Fruit fly (Drosophila melanogaster) whole organism, embryonic: ENCODE data around the gene Evi5.
A peak's percentile ranks its signal among the peaks of the same experiment; 100 is the strongest.

Source experiments
- Aef1 ChIP-seq: fragments of 200-800 bp; sonication (Bioruptor generic); IDR thresholded peaks from 3 replicates; pipeline ENCODE4 v1.3.6; 2022; ENCODE audit warnings: missing biosample characterization, missing genetic modification characterization
- Asciz ChIP-seq: fragments of 200-800 bp; sonication (Bioruptor generic); optimal IDR thresholded peaks from 2 replicates; lab custom pipeline; 2017; ENCODE audit warnings: missing biosample characterization, mild to moderate bottlenecking, missing genetic modification characterization, missing genetic modification reagents
- BEAF-32 ChIP-seq: fragments of 200-800 bp; sonication (Bioruptor generic); optimal IDR thresholded peaks from 3 replicates; lab custom pipeline; 2017; ENCODE audit warnings: missing biosample characterization, missing genetic modification characterization, mild to moderate bottlenecking, moderate library complexity, missing genetic modification reagents
- CG10274 ChIP-seq: fragments of 200-800 bp; sonication (Bioruptor generic); optimal IDR thresholded peaks from 3 replicates; lab custom pipeline; 2017; ENCODE audit warnings: missing biosample characterization, mild to moderate bottlenecking, missing genetic modification characterization
- CG12744 ChIP-seq: fragments of 200-800 bp; sonication (Bioruptor generic); optimal IDR thresholded peaks from 2 replicates; lab custom pipeline; 2016; ENCODE audit warnings: missing biosample characterization, missing genetic modification characterization
- CG12942 ChIP-seq: fragments of 200-800 bp; sonication (Bioruptor generic); optimal IDR thresholded peaks from 3 replicates; lab custom pipeline; 2016; ENCODE audit warnings: missing biosample characterization, missing genetic modification characterization
- CG14014 ChIP-seq: fragments of 200-800 bp; sonication (Bioruptor generic); IDR thresholded peaks from 2 replicates; pipeline ENCODE4 v1.3.6; 2022; ENCODE audit warnings: missing biosample characterization, missing genetic modification characterization
- CG14441 ChIP-seq: fragments of 200-800 bp; sonication (Bioruptor generic); IDR thresholded peaks from 2 replicates; pipeline ENCODE4 v1.3.6; 2022; ENCODE audit warnings: missing biosample characterization, missing genetic modification characterization
- CG15011 ChIP-seq: fragments of 200-800 bp; sonication (Bioruptor generic); optimal IDR thresholded peaks from 3 replicates; lab custom pipeline; 2018; ENCODE audit warnings: missing biosample characterization, mild to moderate bottlenecking, missing genetic modification characterization
- CG15073 ChIP-seq: fragments of 200-800 bp; sonication (Bioruptor generic); optimal IDR thresholded peaks from 2 replicates; lab custom pipeline; 2016; ENCODE audit warnings: missing biosample characterization, missing genetic modification characterization
- CG17829 ChIP-seq: fragments of 200-800 bp; optimal IDR thresholded peaks from 2 replicates; lab custom pipeline; 2019; ENCODE audit warnings: missing biosample characterization, mild to moderate bottlenecking, missing genetic modification characterization, moderate library complexity
- CG18262 ChIP-seq: fragments of 200-800 bp; optimal IDR thresholded peaks from 3 replicates; lab custom pipeline; 2019; ENCODE audit warnings: missing biosample characterization, mild to moderate bottlenecking, missing genetic modification characterization, moderate library complexity
- CG34224 ChIP-seq: fragments of 200-800 bp; sonication (Bioruptor generic); IDR thresholded peaks from 3 replicates; pipeline ENCODE4 v1.3.6; 2022; ENCODE audit warnings: missing biosample characterization, missing genetic modification characterization; ENCODE audit not compliant: partially characterized antibody
- CG6689 ChIP-seq: fragments of 200-800 bp; sonication (Bioruptor generic); IDR thresholded peaks from 2 replicates; pipeline ENCODE4 v1.3.6; 2022; ENCODE audit warnings: missing biosample characterization, missing genetic modification characterization
- CG6791 ChIP-seq: fragments of 200-800 bp; sonication (Bioruptor generic); IDR thresholded peaks from 3 replicates; pipeline ENCODE4 v1.3.6; 2022; ENCODE audit warnings: missing biosample characterization, missing genetic modification characterization; ENCODE audit not compliant: partially characterized antibody
- CG9437 ChIP-seq: fragments of 200-800 bp; sonication (Bioruptor generic); optimal IDR thresholded peaks from 2 replicates; lab custom pipeline; 2018; ENCODE audit warnings: missing biosample characterization, mild to moderate bottlenecking, missing genetic modification characterization
- D19A ChIP-seq: fragments of 200-800 bp; optimal IDR thresholded peaks from 3 replicates; lab custom pipeline; 2019; ENCODE audit warnings: missing biosample characterization, mild to moderate bottlenecking, missing genetic modification characterization, moderate library complexity
- Dbx ChIP-seq: fragments of 200-800 bp; sonication (Bioruptor generic); IDR thresholded peaks from 3 replicates; pipeline ENCODE4 v1.3.6; 2022; ENCODE audit warnings: missing biosample characterization, missing genetic modification characterization
- Dip2 ChIP-seq: fragments of 200-800 bp; sonication (Bioruptor generic); IDR thresholded peaks from 2 replicates; pipeline ENCODE4 v1.3.6; 2022; ENCODE audit warnings: missing biosample characterization, missing genetic modification characterization
- Dref ChIP-seq: fragments of 200-800 bp; sonication (Bioruptor generic); IDR thresholded peaks from 2 replicates; pipeline ENCODE4 v1.3.6; 2022; ENCODE audit warnings: missing biosample characterization, missing genetic modification characterization
- E2f2 ChIP-seq: fragments of 200-800 bp; sonication (Bioruptor generic); IDR thresholded peaks from 2 replicates; pipeline ENCODE4 v1.3.6; 2022; ENCODE audit warnings: missing biosample characterization, missing genetic modification characterization
- Ets65A ChIP-seq: fragments of 200-800 bp; sonication (Bioruptor generic); peaks from one replicate; lab custom pipeline; 2016; ENCODE audit warnings: missing biosample characterization, missing genetic modification characterization
- Fer3 ChIP-seq: fragments of 200-800 bp; sonication (Bioruptor generic); optimal IDR thresholded peaks from 2 replicates; lab custom pipeline; 2018; ENCODE audit warnings: missing biosample characterization, mild to moderate bottlenecking, missing genetic modification characterization, moderate library complexity
- Gug ChIP-seq: fragments of 200-800 bp; sonication (Bioruptor generic); IDR thresholded peaks from 4 replicates; pipeline ENCODE4 v1.3.6; 2022; ENCODE audit warnings: missing biosample characterization, missing genetic modification characterization
- HLHmδ ChIP-seq: fragments of 200-800 bp; sonication (Bioruptor generic); optimal IDR thresholded peaks from 2 replicates; lab custom pipeline; 2018; ENCODE audit warnings: missing biosample characterization, mild to moderate bottlenecking, missing genetic modification characterization, moderate library complexity
- MBD-R2 ChIP-seq: fragments of 200-800 bp; sonication (Bioruptor generic); IDR thresholded peaks from 2 replicates; pipeline ENCODE4 v1.3.6; 2022; ENCODE audit warnings: missing biosample characterization, missing genetic modification characterization
- Max ChIP-seq: fragments of 200-800 bp; sonication (Bioruptor generic); optimal IDR thresholded peaks from 2 replicates; lab custom pipeline; 2016; ENCODE audit warnings: missing biosample characterization, mild to moderate bottlenecking, missing genetic modification characterization
- Med ChIP-seq: fragments of 200-800 bp; sonication (Bioruptor generic); peaks from one replicate; lab custom pipeline; 2016; ENCODE audit warnings: missing biosample characterization, missing genetic modification characterization, mild to moderate bottlenecking, inconsistent platforms, moderate library complexity
- Myb ChIP-seq: fragments of 200-800 bp; sonication (Bioruptor generic); optimal IDR thresholded peaks from 2 replicates; lab custom pipeline; 2016; ENCODE audit warnings: missing biosample characterization, missing genetic modification characterization
- NC2β ChIP-seq: fragments of 200-800 bp; sonication (Bioruptor generic); optimal IDR thresholded peaks from 2 replicates; lab custom pipeline; 2016; ENCODE audit warnings: missing biosample characterization, missing genetic modification characterization
- Neu2 ChIP-seq: fragments of 200-800 bp; sonication (Bioruptor generic); optimal IDR thresholded peaks from 3 replicates; lab custom pipeline; 2016; ENCODE audit warnings: missing biosample characterization, missing genetic modification characterization, borderline replicate concordance
- ase ChIP-seq: fragments of 200-800 bp; sonication (Bioruptor generic); IDR thresholded peaks from 3 replicates; pipeline ENCODE4 v1.3.6; 2022; ENCODE audit warnings: missing biosample characterization, missing genetic modification characterization
- bigmax ChIP-seq: fragments of 200-800 bp; sonication (Bioruptor generic); optimal IDR thresholded peaks from 2 replicates; lab custom pipeline; 2018; ENCODE audit warnings: missing biosample characterization, mild to moderate bottlenecking, missing genetic modification characterization
- cas ChIP-seq: fragments of 200-800 bp; sonication (Bioruptor generic); IDR thresholded peaks from 2 replicates; pipeline ENCODE4 v1.3.6; 2022; ENCODE audit warnings: missing biosample characterization, missing genetic modification characterization
- cg ChIP-seq: fragments of 200-800 bp; sonication (Bioruptor generic); optimal IDR thresholded peaks from 3 replicates; lab custom pipeline; 2019; ENCODE audit warnings: missing biosample characterization, mild to moderate bottlenecking, missing genetic modification characterization, moderate library complexity
- da ChIP-seq: fragments of 200-800 bp; sonication (Bioruptor generic); optimal IDR thresholded peaks from 2 replicates; lab custom pipeline; 2016; ENCODE audit warnings: missing biosample characterization, missing genetic modification characterization
- danr ChIP-seq: fragments of 200-800 bp; sonication (Bioruptor generic); IDR thresholded peaks from 2 replicates; pipeline ENCODE4 v1.3.6; 2022; ENCODE audit warnings: missing biosample characterization, missing genetic modification characterization
- disco-r ChIP-seq: fragments of 200-800 bp; sonication (Bioruptor generic); optimal IDR thresholded peaks from 2 replicates; lab custom pipeline; 2016; ENCODE audit warnings: missing biosample characterization, missing genetic modification characterization
- esg ChIP-seq: fragments of 200-800 bp; sonication (Bioruptor generic); conservative IDR thresholded peaks from 2 replicates; pipeline ENCODE4 v1.3.6; 2022; ENCODE audit warnings: missing biosample characterization, missing genetic modification characterization
- exex ChIP-seq: fragments of 200-800 bp; sonication (Bioruptor generic); optimal IDR thresholded peaks from 4 replicates; lab custom pipeline; 2018; ENCODE audit warnings: missing biosample characterization, mild to moderate bottlenecking, missing genetic modification characterization, moderate library complexity
- jumu ChIP-seq: fragments of 200-800 bp; sonication (Bioruptor generic); optimal IDR thresholded peaks from 3 replicates; lab custom pipeline; 2016; ENCODE audit warnings: missing biosample characterization, missing genetic modification characterization
- ken ChIP-seq: fragments of 200-800 bp; sonication (Bioruptor generic); IDR thresholded peaks from 3 replicates; pipeline ENCODE4 v1.3.6; 2022; ENCODE audit warnings: missing biosample characterization, missing genetic modification characterization
- lab ChIP-seq: fragments of 200-800 bp; sonication (Bioruptor generic); optimal IDR thresholded peaks from 3 replicates; lab custom pipeline; 2017; ENCODE audit warnings: missing biosample characterization, missing genetic modification characterization, mild to moderate bottlenecking, moderate library complexity, missing genetic modification reagents
- nau ChIP-seq: fragments of 200-800 bp; sonication (Bioruptor generic); optimal IDR thresholded peaks from 3 replicates; lab custom pipeline; 2017; ENCODE audit warnings: missing biosample characterization, mild to moderate bottlenecking, missing genetic modification characterization, missing genetic modification reagents
- pho ChIP-seq: fragments of 200-800 bp; sonication (Bioruptor generic); optimal IDR thresholded peaks from 2 replicates; lab custom pipeline; 2016; ENCODE audit warnings: missing biosample characterization, missing genetic modification characterization
- psq ChIP-seq: fragments of 200-800 bp; sonication (Bioruptor generic); optimal IDR thresholded peaks from 2 replicates; lab custom pipeline; 2017; ENCODE audit warnings: missing biosample characterization, missing genetic modification characterization
- slp2 ChIP-seq: fragments of 200-800 bp; sonication (Bioruptor generic); optimal IDR thresholded peaks from 2 replicates; lab custom pipeline; 2016; ENCODE audit warnings: missing biosample characterization, missing genetic modification characterization
- trem ChIP-seq: fragments of 200-800 bp; optimal IDR thresholded peaks from 3 replicates; lab custom pipeline; 2019; ENCODE audit warnings: missing biosample characterization, mild to moderate bottlenecking, missing genetic modification characterization, moderate library complexity
- vfl ChIP-seq: fragments of 200-800 bp; sonication (Bioruptor generic); optimal IDR thresholded peaks from 2 replicates; lab custom pipeline; 2016; ENCODE audit warnings: missing biosample characterization, missing genetic modification characterization
- wek ChIP-seq: fragments of 200-800 bp; sonication (Bioruptor generic); optimal IDR thresholded peaks from 3 replicates; lab custom pipeline; 2018; ENCODE audit warnings: missing biosample characterization, mild to moderate bottlenecking, missing genetic modification characterization, moderate library complexity
- zfh2 ChIP-seq: fragments of 200-800 bp; sonication (Bioruptor generic); optimal IDR thresholded peaks from 2 replicates; lab custom pipeline; 2016; ENCODE audit warnings: missing biosample characterization, missing genetic modification characterization

The Evi5 gene

dm6 chrX:11452846-11453391 lies 1.3 kb downstream of the Evi5 start (continued):
- TF ChIP-seq zfh2 (GFP tag; lab: Kevin White, UChicago) (peak; percentile 37), jumu (GFP tag; lab: Kevin White, UChicago) (peak; percentile 88), CG34224 (GFP tag; lab: Robert Waterston, UW) (no peak), Neu2 (no peak), lab (GFP tag; lab: Kevin White, UChicago) (peak; percentile 88), trem (peak; percentile 65), ase (GFP tag; lab: Robert Waterston, UW) (peak; percentile 88), MBD-R2 (GFP tag; lab: Robert Waterston, UW) (peak; percentile 63), NC2β (GFP tag; lab: Kevin White, UChicago) (peak; percentile 64), Dref (GFP tag; lab: Robert Waterston, UW) (no peak), E2f2 (GFP tag; lab: Robert Waterston, UW) (peak; percentile 63; the same call in 1 of the 2 replicates), Max (GFP tag; lab: Kevin White, UChicago) (no peak), pho (GFP tag; lab: Kevin White, UChicago) (peak; percentile 55), Myb (peak; percentile 32), cg (GFP tag; lab: Kevin White, UChicago) (no peak), HLHmδ (GFP tag; lab: Kevin White, UChicago) (no peak), CG14441 (peak; percentile 85), CG14014 (GFP tag; lab: Robert Waterston, UW) (peak; percentile 84), CG18262 (tag; lab: Kevin White, UChicago) (peak; percentile 67), CG17829 (tag; lab: Kevin White, UChicago) (peak; percentile 70), exex (tag; lab: Kevin White, UChicago) (peak; percentile 15), slp2 (peak; percentile 76), Med (GFP tag; lab: Kevin White, UChicago) (peak; percentile 96), Fer3 (tag; lab: Kevin White, UChicago) (peak; percentile 63), BEAF-32 (no peak), CG15011 (GFP tag; lab: Kevin White, UChicago) (peak; percentile 13), vfl (GFP tag; lab: Kevin White, UChicago) (peak; percentile 57), CG12942 (GFP tag; lab: Kevin White, UChicago) (peak; percentile 49), CG6791 (GFP tag; lab: Robert Waterston, UW) (no peak), psq (GFP tag; lab: Kevin White, UChicago) (peak; percentile 78), cas (peak; percentile 61; the same call in 1 of the 2 replicates), da (GFP tag; lab: Kevin White, UChicago) (no peak), CG10274 (no peak), nau (GFP tag; lab: Kevin White, UChicago) (peak; percentile 55), Ets65A (GFP tag; lab: Kevin White, UChicago) (peak; percentile 95), ken (GFP tag; lab: Robert Waterston, UW) (peak; percentile 89), disco-r (GFP tag; lab: Kevin White, UChicago) (peak; percentile 62), Dip2 (GFP tag; lab: Robert Waterston, UW) (no peak), CG6689 (peak; percentile 83), esg (GFP tag; lab: Robert Waterston, UW) (peak; percentile 86), CG15073 (GFP tag; lab: Kevin White, UChicago) (peak; percentile 9), danr (peak; percentile 63; the same call in 1 of the 2 replicates), wek (GFP tag; lab: Kevin White, UChicago) (peak; percentile 61), Gug (GFP tag; lab: Robert Waterston, UW) (peak; percentile 80), Asciz (GFP tag; lab: Kevin White, UChicago) (peak; percentile 57), Dbx (GFP tag; lab: Robert Waterston, UW) (peak; percentile 88), CG12744 (no peak), Aef1 (GFP tag; lab: Robert Waterston, UW) (peak; percentile 77), CG9437 (peak; percentile 33), bigmax (GFP tag; lab: Kevin White, UChicago) (no peak), D19A (tag; lab: Kevin White, UChicago) (peak; percentile 60)
